Fruit fly (Drosophila melanogaster): ENCODE results near the gene ZC3H3.

Gene ZC3H3

dm6 chr3L:8547104-8547523 lies 37.6 kb upstream of the ZC3H3 start (continued):
- TF ChIP-seq CG14014 (GFP tag; IDR thresholded peaks at IDR 0.05) (peak; percentile 79), CG13894 (tag; optimal IDR thresholded peaks at IDR 0.05) (peak; percentile 73), MTF-1 (GFP tag; optimal IDR thresholded peaks at IDR 0.05; ENCODE audit: borderline replicate concordance) (peak; percentile 49), Atf-2 (GFP tag; optimal IDR thresholded peaks at IDR 0.05) (peak; percentile 69), slou (GFP tag; optimal IDR thresholded peaks at IDR 0.05) (peak; percentile 56), CG7372 (GFP tag; IDR thresholded peaks at IDR 0.05) (peak; percentile 90), CG32532 (GFP tag; IDR thresholded peaks at IDR 0.05) (peak; percentile 92), CG17829 (tag; optimal IDR thresholded peaks at IDR 0.05) (peak; percentile 85), gfzf (GFP tag; optimal IDR thresholded peaks at IDR 0.05) (no peak), gem (tag; optimal IDR thresholded peaks at IDR 0.05) (peak; percentile 94), Dll (GFP tag; IDR thresholded peaks at IDR 0.05; ENCODE audit: partially characterized antibody) (no peak), Asciz (GFP tag; optimal IDR thresholded peaks at IDR 0.05) (peak; percentile 84), Max (GFP tag; optimal IDR thresholded peaks at IDR 0.05) (peak; percentile 51), luna (GFP tag; optimal IDR thresholded peaks at IDR 0.05) (peak; percentile 46), CG15073 (GFP tag; optimal IDR thresholded peaks at IDR 0.05) (peak; percentile 6), B-H1 (GFP tag; IDR thresholded peaks at IDR 0.05) (peak; percentile 73), HLH3B (GFP tag; IDR thresholded peaks at IDR 0.05) (peak; percentile 78), CG18619 (GFP tag; optimal IDR thresholded peaks at IDR 0.05) (peak; percentile 84), lov (optimal IDR thresholded peaks at IDR 0.05) (no peak), lov (GFP tag; IDR thresholded peaks at IDR 0.05) (0 out of 3 replicates have a peak, but pooled peaks have one; percentile 33), CG1529 (GFP tag; optimal IDR thresholded peaks at IDR 0.05) (peak; percentile 77), CG2202 (tag; optimal IDR thresholded peaks at IDR 0.05) (peak; percentile 50), Sin3A (optimal IDR thresholded peaks at IDR 0.05) (no peak), Drgx (GFP tag; IDR thresholded peaks at IDR 0.05) (peak; percentile 80), tap (tag; optimal IDR thresholded peaks at IDR 0.05) (peak; percentile 79), zen2 (GFP tag; IDR thresholded peaks at IDR 0.05; ENCODE audit: partially characterized antibody) (no peak), Doc2 (GFP tag; IDR thresholded peaks at IDR 0.05) (no peak), CG12744 (GFP tag; optimal IDR thresholded peaks at IDR 0.05) (peak; percentile 49), CG11560 (tag; IDR thresholded peaks at IDR 0.05) (peak; percentile 63), CG15601 (tag; optimal IDR thresholded peaks at IDR 0.05) (peak; percentile 75), Opbp (GFP tag; IDR thresholded peaks at IDR 0.05; ENCODE audit: partially characterized antibody) (no peak), pita (GFP tag; optimal IDR thresholded peaks at IDR 0.05) (no peak), Oli (tag; optimal IDR thresholded peaks at IDR 0.05) (peak; percentile 91), Eip74EF (GFP tag; optimal IDR thresholded peaks at IDR 0.05) (peak in 1 of 2 experiments; percentile 80), mirr (GFP tag; optimal IDR thresholded peaks at IDR 0.05) (peak; percentile 43), unpg (GFP tag; optimal IDR thresholded peaks at IDR 0.05) (peak; percentile 92), CG1024 (GFP tag; IDR thresholded peaks at IDR 0.05) (no peak), YL-1 (GFP tag; optimal IDR thresholded peaks at IDR 0.05) (peak; percentile 52), Dek (tag; optimal IDR thresholded peaks at IDR 0.05) (peak; percentile 90), shn (GFP tag; optimal IDR thresholded peaks at IDR 0.05) (peak; percentile 72), exex (tag; optimal IDR thresholded peaks at IDR 0.05) (peak; percentile 55), sc (optimal IDR thresholded peaks at IDR 0.05) (no peak), sc (GFP tag; optimal IDR thresholded peaks at IDR 0.05) (peak; percentile 67), CG7745 (tag; optimal IDR thresholded peaks at IDR 0.05) (no peak), CG7786 (GFP tag; optimal IDR thresholded peaks at IDR 0.05) (peak; percentile 78), Scr (GFP tag; IDR thresholded peaks at IDR 0.05; ENCODE audit: partially characterized antibody) (no peak), CG12942 (GFP tag; optimal IDR thresholded peaks at IDR 0.05) (peak; percentile 73), E2f1 (GFP tag; IDR thresholded peaks at IDR 0.05) (peak; percentile 65), HmgZ (tag; optimal IDR thresholded peaks at IDR 0.05) (peak; percentile 91), TFAM (GFP tag; optimal IDR thresholded peaks at IDR 0.05) (no peak), Optix (GFP tag; IDR thresholded peaks at IDR 0.05) (peak; percentile 46; the same call in 1 of the 3 replicates)
